Worm (Caenorhabditis elegans) whole organism, midembryonic: ENCODE results near the gene prx-19.

Source experiments
- T22C8.4 ChIP-seq: fragments of 200-800 bp; sonication (Bioruptor generic); IDR thresholded peaks from 2 replicates; pipeline ENCODE4 v1.3.6; 2022; ENCODE audit warnings: missing genetic modification characterization, missing compliant biosample characterization
- cog-1 ChIP-seq: sonication (generic microtip); optimal IDR thresholded peaks from 2 replicates; lab custom pipeline; 2016; ENCODE audit warnings: missing genetic modification characterization, missing compliant biosample characterization
- flt-1 ChIP-seq: fragments of 200-800 bp; sonication (Bioruptor generic); IDR thresholded peaks from 2 replicates; pipeline ENCODE4 v1.3.6; 2022; ENCODE audit warnings: missing genetic modification characterization, missing compliant biosample characterization
- klf-2 ChIP-seq: fragments of 200-800 bp; sonication (Bioruptor generic); conservative IDR thresholded peaks from 2 replicates; pipeline ENCODE4 v1.3.6; 2022; ENCODE audit warnings: missing genetic modification reagents, missing genetic modification characterization, missing compliant biosample characterization
- med-1 ChIP-seq: sonication (generic microtip); optimal IDR thresholded peaks from 2 replicates; lab custom pipeline; 2017; ENCODE audit warnings: missing genetic modification characterization, mild to moderate bottlenecking, missing compliant biosample characterization, antibody characterized with exemption, missing genetic modification reagents; ENCODE audit not compliant: insufficient read depth
- ref-1 ChIP-seq: fragments of 200-800 bp; sonication (Bioruptor generic); conservative IDR thresholded peaks from 2 replicates; pipeline ENCODE4 v1.3.6; 2022; ENCODE audit warnings: missing genetic modification reagents, missing genetic modification characterization, missing compliant biosample characterization
- tab-1 ChIP-seq: fragments of 200-800 bp; sonication (Bioruptor generic); IDR thresholded peaks from 2 replicates; pipeline ENCODE4 v1.3.6; 2022; ENCODE audit warnings: missing genetic modification characterization, missing compliant biosample characterization
- ztf-23 ChIP-seq: fragments of 200-800 bp; sonication (Bioruptor generic); IDR thresholded peaks from 2 replicates; pipeline ENCODE4 v1.3.6; 2022; ENCODE audit warnings: missing genetic modification reagents, missing genetic modification characterization, missing compliant biosample characterization
- ztf-29 ChIP-seq: fragments of 200-800 bp; sonication (Bioruptor generic); IDR thresholded peaks from 2 replicates; pipeline ENCODE4 v1.3.6; 2022; ENCODE audit warnings: missing genetic modification reagents, missing genetic modification characterization, missing compliant biosample characterization

ce11 chrIII:8851961-8852360 lies 42.9 kb upstream of the prx-19 start, which contains the start of gene plg-1:
- TF ChIP-seq med-1 (GFP tag; lab: Kevin White, UChicago): no peak
- TF ChIP-seq T22C8.4: no peak
- no peak for TF ChIP-seq ztf-29
- no peak for TF ChIP-seq ztf-23 (GFP tag; lab: Robert Waterston, UW)
- no peak for TF ChIP-seq klf-2 (GFP tag; lab: Robert Waterston, UW)
- TF ChIP-seq tab-1 (GFP tag; lab: Robert Waterston, UW): no peak
- no peak for TF ChIP-seq flt-1 (GFP tag; lab: Robert Waterston, UW)
- no peak for TF ChIP-seq cog-1 (tag; lab: Kevin White, UChicago)
- TF ChIP-seq ref-1 (GFP tag; lab: Robert Waterston, UW): no peak
